Worm (Caenorhabditis elegans) whole organism, L4/young adult: Measurements from ENCODE around the gene neg-1.

ENCODE experiments used
- W03F9.2 ChIP-seq: fragments of 150-350 bp; optimal IDR thresholded peaks from 2 replicates; lab custom pipeline; 2014; ENCODE audit warnings: missing biosample characterization, missing genetic modification characterization
- dao-5 ChIP-seq: sonication (generic microtip); optimal IDR thresholded peaks from 2 replicates; lab custom pipeline; 2016; ENCODE audit warnings: missing genotype, missing genetic modification characterization, moderate library complexity, missing compliant biosample characterization

- TF ChIP-seq W03F9.2 (tag; lab: Kevin White, UChicago) = no peak
- no peak for TF ChIP-seq dao-5 (tag; lab: Kevin White, UChicago)
Measured at ce11 chrV:4364517-4364916, 10.2 kb downstream of the neg-1 start, which contains the start of gene grl-13.
